Worm (Caenorhabditis elegans) whole organism, L2 larva: Measurements from ENCODE around the gene kynu-1.

Source experiments
- F13H6.1 ChIP-seq: sonication (generic microtip); optimal IDR thresholded peaks from 2 replicates; lab custom pipeline; 2016; ENCODE audit warnings: missing genetic modification characterization, missing compliant biosample characterization
- alr-1 ChIP-seq: fragments of 150-350 bp; optimal IDR thresholded peaks from 2 replicates; lab custom pipeline; 2014; ENCODE audit warnings: missing biosample characterization, missing genetic modification characterization
- egl-27 ChIP-seq: sonication (generic microtip); optimal IDR thresholded peaks from 3 replicates; lab custom pipeline; 2017; ENCODE audit warnings: missing biosample characterization, missing genetic modification reagents, missing genetic modification characterization
- nhr-12 ChIP-seq: fragments of 150-350 bp; optimal IDR thresholded peaks from 2 replicates; lab custom pipeline; 2014; ENCODE audit warnings: missing biosample characterization, missing genetic modification characterization
- nhr-23 ChIP-seq: fragments of 150-350 bp; optimal IDR thresholded peaks from 2 replicates; lab custom pipeline; 2014; ENCODE audit warnings: missing biosample characterization, missing genetic modification reagents, missing genetic modification characterization
- nhr-25 ChIP-seq: fragments of 150-350 bp; sonication (generic microtip); optimal IDR thresholded peaks from 3 replicates; lab custom pipeline; 2014; ENCODE audit warnings: missing biosample characterization, missing genetic modification characterization
- skn-1 ChIP-seq: sonication (generic microtip); optimal IDR thresholded peaks from 2 replicates; lab custom pipeline; 2017; ENCODE audit warnings: missing biosample characterization, missing genetic modification characterization
- unc-62 ChIP-seq: fragments of 150-350 bp; optimal IDR thresholded peaks from 2 replicates; lab custom pipeline; 2014; ENCODE audit warnings: missing biosample characterization, missing genetic modification reagents, missing genetic modification characterization
- ztf-1 ChIP-seq: fragments of 200-800 bp; sonication (Bioruptor generic); conservative IDR thresholded peaks from 2 replicates; pipeline ENCODE4 v1.3.6; 2022; ENCODE audit warnings: missing genetic modification characterization, missing compliant biosample characterization
- ztf-4 ChIP-seq: fragments of 150-350 bp; optimal IDR thresholded peaks from 2 replicates; lab custom pipeline; 2014; ENCODE audit warnings: missing biosample characterization, missing genetic modification characterization

ce11 chrX:6121279-6121678 lies 12.1 kb upstream of the kynu-1 start:
- TF ChIP-seq ztf-1, result no peak
- TF ChIP-seq nhr-12 (tag; lab: Kevin White, UChicago), result no peak
- no peak for TF ChIP-seq F13H6.1 (tag; lab: Kevin White, UChicago)
- TF ChIP-seq skn-1 (tag; lab: Kevin White, UChicago), result no peak
- no peak for TF ChIP-seq ztf-4 (tag; lab: Kevin White, UChicago)
- TF ChIP-seq nhr-23 (tag; lab: Kevin White, UChicago), result no peak
- no peak for TF ChIP-seq egl-27
- TF ChIP-seq unc-62, result no peak
- no peak for TF ChIP-seq nhr-25 (tag; lab: Kevin White, UChicago)
- no peak for TF ChIP-seq alr-1 (tag; lab: Kevin White, UChicago)
